Fruit fly (Drosophila melanogaster): ENCODE results near the gene CG14195.

- TF ChIP-seq D1 (tag; optimal IDR thresholded peaks at IDR 0.05) (no peak), EcR (GFP tag; optimal IDR thresholded peaks at IDR 0.05) (peak; percentile 12), CG12605 (GFP tag; IDR thresholded peaks at IDR 0.05) (0 out of 2 replicates have a peak, but pooled peaks have one; percentile 9), CG10348 (GFP tag; IDR thresholded peaks at IDR 0.05) (no peak)
Observed at dm6 chrX:19220415-19220814, 8.5 kb upstream of the CG14195 start, which contains the start of gene CG7884.
